Worm (Caenorhabditis elegans): Measurements from ENCODE around the gene W07G1.1.

DNA sequence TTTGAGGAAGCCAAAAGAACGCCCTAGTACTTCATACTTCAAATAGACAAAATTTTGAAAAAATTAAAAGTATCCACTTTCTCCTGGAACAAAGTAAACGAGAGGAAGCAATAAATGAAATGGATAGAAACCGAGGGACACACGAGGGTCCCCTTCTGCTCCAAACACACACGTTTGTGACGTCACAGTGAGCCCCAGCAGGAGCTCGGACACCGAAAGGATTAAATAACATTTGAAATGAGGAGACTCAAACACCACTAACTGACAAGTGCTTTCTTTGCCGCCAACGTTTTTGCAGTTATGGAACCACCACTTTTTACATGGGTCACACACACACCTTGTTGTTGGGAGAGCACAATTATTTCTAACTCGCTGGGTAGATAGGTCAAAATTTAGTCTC, 35.9 kb downstream of the W07G1.1 start:
- TF ChIP-seq hnd-1 (tag; optimal IDR thresholded peaks at IDR 0.05) (no peak), aly-1 (tag; optimal IDR thresholded peaks at IDR 0.05) (no peak), tra-4 (tag; optimal IDR thresholded peaks at IDR 0.05) (no peak), B0310.2 (tag; optimal IDR thresholded peaks at IDR 0.05) (no peak), ets-7 (tag; optimal IDR thresholded peaks at IDR 0.05) (no peak), hmg-4 (GFP tag; optimal IDR thresholded peaks at IDR 0.05) (no peak), scrt-1 (GFP tag; IDR thresholded peaks at IDR 0.05) (no peak), hmbx-1 (tag; optimal IDR thresholded peaks at IDR 0.05) (no peak), ama-1 (optimal IDR thresholded peaks at IDR 0.05) (no peak)

All from whole organism, early embryonic.